Fruit fly (Drosophila melanogaster) whole organism, adult: Measurements from ENCODE around the gene Hira.

Source experiments
- CG1620 ChIP-seq: fragments of 200-800 bp; sonication (Bioruptor generic); optimal IDR thresholded peaks from 2 replicates; lab custom pipeline; 2016; ENCODE audit warnings: missing biosample characterization, missing genetic modification characterization
- CG5204 ChIP-seq: fragments of 200-800 bp; sonication (Bioruptor generic); optimal IDR thresholded peaks from 2 replicates; lab custom pipeline; 2016; ENCODE audit warnings: missing biosample characterization, missing genetic modification characterization
- bab1 ChIP-seq: fragments of 200-800 bp; sonication (Bioruptor generic); optimal IDR thresholded peaks from 3 replicates; lab custom pipeline; 2019; ENCODE audit warnings: missing biosample characterization, mild to moderate bottlenecking, missing genetic modification characterization, moderate library complexity
- toe ChIP-seq: fragments of 200-800 bp; sonication (Bioruptor generic); optimal IDR thresholded peaks from 2 replicates; lab custom pipeline; 2016; ENCODE audit warnings: missing biosample characterization, missing genetic modification characterization

DNA sequence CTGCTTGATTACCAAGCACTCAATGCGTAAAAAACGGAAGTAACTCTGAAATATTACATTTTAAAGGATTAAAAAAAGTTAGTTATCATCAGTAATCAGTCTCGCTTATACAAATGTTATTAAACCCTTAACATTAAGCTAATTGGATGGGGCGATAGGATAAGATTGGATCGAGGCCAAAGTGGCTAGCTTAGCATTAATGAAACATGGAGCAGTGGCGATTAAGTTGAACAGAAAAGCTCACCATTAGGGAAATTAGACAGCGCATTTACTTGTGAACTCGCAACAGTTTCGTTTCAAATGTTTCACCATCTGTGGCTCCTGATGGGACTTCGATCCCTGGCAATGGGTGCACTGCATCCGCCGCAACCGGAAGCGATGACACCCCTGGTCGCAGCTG lies 42.8 kb downstream of the Hira start, which contains the start of gene Ir7a:
- TF ChIP-seq CG5204 (GFP tag; lab: Kevin White, UChicago) (no peak), CG1620 (no peak), toe (GFP tag; lab: Kevin White, UChicago) (no peak), bab1 (GFP tag; lab: Kevin White, UChicago) (no peak)
